Worm (Caenorhabditis elegans) whole organism, L1 larva: ENCODE results near the gene trpa-1.
A peak's percentile ranks its signal among the peaks of the same experiment; 100 is the strongest.

ENCODE experiments used
- C16A3.4 ChIP-seq: fragments of 150-350 bp; optimal IDR thresholded peaks from 2 replicates; lab custom pipeline; 2014; ENCODE audit warnings: missing biosample characterization, missing genetic modification characterization
- Y116A8C.19 ChIP-seq: sonication (generic microtip); optimal IDR thresholded peaks from 2 replicates; lab custom pipeline; 2016; ENCODE audit warnings: missing compliant biosample characterization, missing genetic modification characterization, borderline replicate concordance
- aha-1 ChIP-seq: fragments of 150-350 bp; optimal IDR thresholded peaks from 2 replicates; lab custom pipeline; 2014; ENCODE audit warnings: missing biosample characterization, missing genetic modification characterization
- aly-2 ChIP-seq: fragments of 150-350 bp; optimal IDR thresholded peaks from 2 replicates; lab custom pipeline; 2014; ENCODE audit warnings: missing biosample characterization, missing genetic modification characterization
- blmp-1 ChIP-seq: fragments of 150-350 bp; optimal IDR thresholded peaks from 2 replicates; lab custom pipeline; 2014; ENCODE audit warnings: missing biosample characterization, missing genetic modification characterization
- ceh-88 ChIP-seq: fragments of 200-800 bp; sonication (Bioruptor generic); IDR thresholded peaks from 2 replicates; pipeline ENCODE4 v1.3.6; 2022; ENCODE audit warnings: missing genetic modification characterization, missing compliant biosample characterization
- ceh-90 ChIP-seq: sonication (generic microtip); optimal IDR thresholded peaks from 2 replicates; lab custom pipeline; 2016; ENCODE audit warnings: missing genetic modification characterization, missing compliant biosample characterization
- dpl-1 ChIP-seq, 3 experiments: fragments of 150-350 bp in 2 of 3; sonication (generic microtip) in 1 of 3; optimal IDR thresholded peaks; 2 replicates each; lab custom pipeline; 2014 to 2017; ENCODE audit warnings: missing biosample characterization in 3 of 3, missing genetic modification characterization in 3 of 3, missing genetic modification reagents in 3 of 3
- dsc-1 ChIP-seq: sonication (generic microtip); optimal IDR thresholded peaks from 2 replicates; lab custom pipeline; 2016; ENCODE audit warnings: mild to moderate bottlenecking, missing genetic modification characterization, missing compliant biosample characterization
- efl-1 ChIP-seq, 4 experiments: fragments of 150-350 bp; optimal IDR thresholded peaks in 3 of 4; peaks in 1 of 4; 1 replicate in 1 of 4; 2 replicates in 3 of 4; lab custom pipeline; 2014; ENCODE audit warnings: missing biosample characterization in 2 of 4, missing genetic modification characterization in 2 of 4, missing genetic modification reagents in 2 of 4
- efl-3 ChIP-seq: fragments of 200-800 bp; sonication (Bioruptor generic); optimal IDR thresholded peaks from 2 replicates; lab custom pipeline; 2018; ENCODE audit warnings: mild to moderate bottlenecking, missing genetic modification characterization, missing compliant biosample characterization
- egl-13 ChIP-seq: sonication (generic microtip); optimal IDR thresholded peaks from 2 replicates; lab custom pipeline; 2016; ENCODE audit warnings: missing genotype, missing genetic modification reagents, missing genetic modification characterization, missing compliant biosample characterization
- egl-27 ChIP-seq, 2 experiments: fragments of 150-350 bp in 1 of 2; sonication (generic microtip); optimal IDR thresholded peaks; 3 replicates each; lab custom pipeline; 2017 to 2018; ENCODE audit warnings: missing biosample characterization in 2 of 2, missing genetic modification characterization in 2 of 2, missing genetic modification reagents in 2 of 2
- elt-2 ChIP-seq: sonication (generic microtip); optimal IDR thresholded peaks from 2 replicates; lab custom pipeline; 2016; ENCODE audit warnings: missing genetic modification characterization, mild to moderate bottlenecking, inconsistent platforms, missing compliant biosample characterization, missing genetic modification reagents
- elt-3 ChIP-seq, 6 experiments: fragments of 150-350 bp in 1 of 6; sonication (generic microtip); optimal IDR thresholded peaks; 2 replicates each; lab custom pipeline; 2017 to 2018; ENCODE audit warnings: missing biosample characterization in 6 of 6, missing genetic modification characterization in 6 of 6, inconsistent platforms in 1 of 6
- ets-5 ChIP-seq: fragments of 200-800 bp; sonication (Bioruptor generic); IDR thresholded peaks from 2 replicates; pipeline ENCODE4 v1.3.6; 2022; ENCODE audit warnings: missing genetic modification characterization, missing compliant biosample characterization
- fkh-10 ChIP-seq: sonication (generic microtip); optimal IDR thresholded peaks from 2 replicates; lab custom pipeline; 2017; ENCODE audit warnings: missing biosample characterization, missing genetic modification reagents, missing genetic modification characterization
- fkh-8 ChIP-seq: sonication (generic microtip); optimal IDR thresholded peaks from 2 replicates; lab custom pipeline; 2016; ENCODE audit warnings: mild to moderate bottlenecking, missing genetic modification characterization, missing compliant biosample characterization
- hlh-17 ChIP-seq: fragments of 200-800 bp; sonication (Bioruptor generic); optimal IDR thresholded peaks from 2 replicates; lab custom pipeline; 2018; ENCODE audit warnings: missing genetic modification characterization, mild to moderate bottlenecking, missing compliant biosample characterization, moderate library complexity, borderline replicate concordance
- hpl-2 ChIP-seq: fragments of 150-350 bp; optimal IDR thresholded peaks from 2 replicates; lab custom pipeline; 2014; ENCODE audit warnings: missing biosample characterization, missing genetic modification reagents, missing genetic modification characterization
- irx-1 ChIP-seq: sonication (generic microtip); optimal IDR thresholded peaks from 2 replicates; lab custom pipeline; 2016; ENCODE audit warnings: missing genetic modification characterization, missing compliant biosample characterization
- isw-1 ChIP-seq: fragments of 200-800 bp; sonication (Bioruptor generic); IDR thresholded peaks from 2 replicates; pipeline ENCODE4 v1.3.6; 2022; ENCODE audit warnings: missing genetic modification characterization, missing compliant biosample characterization
- jun-1 ChIP-seq: fragments of 150-350 bp; optimal IDR thresholded peaks from 2 replicates; lab custom pipeline; 2014; ENCODE audit warnings: missing biosample characterization, missing genetic modification reagents, missing genetic modification characterization
- lin-13 ChIP-seq: fragments of 150-350 bp; optimal IDR thresholded peaks from 2 replicates; lab custom pipeline; 2014; ENCODE audit warnings: missing biosample characterization, missing genetic modification reagents, missing genetic modification characterization
- lin-14 ChIP-seq: fragments of 200-800 bp; sonication (Bioruptor generic); optimal IDR thresholded peaks from 2 replicates; lab custom pipeline; 2018; ENCODE audit warnings: mild to moderate bottlenecking, missing genetic modification characterization, moderate library complexity, missing compliant biosample characterization
- lin-35 ChIP-seq, 2 experiments: fragments of 150-350 bp; optimal IDR thresholded peaks; 2 replicates each; lab custom pipeline; 2014; ENCODE audit warnings: missing biosample characterization in 2 of 2, missing genetic modification characterization in 2 of 2, missing genetic modification reagents in 2 of 2
- lin-39 ChIP-seq: fragments of 150-350 bp; optimal IDR thresholded peaks from 2 replicates; lab custom pipeline; 2014; ENCODE audit warnings: missing biosample characterization, missing genetic modification reagents, missing genetic modification characterization
- lir-3 ChIP-seq: sonication (generic microtip); optimal IDR thresholded peaks from 2 replicates; lab custom pipeline; 2016; ENCODE audit warnings: mild to moderate bottlenecking, missing genetic modification characterization, moderate library complexity, missing compliant biosample characterization; ENCODE audit not compliant: poor library complexity
- mdl-1 ChIP-seq, 2 experiments: fragments of 150-350 bp; optimal IDR thresholded peaks; 2 replicates each; lab custom pipeline; 2014 to 2017; ENCODE audit warnings: missing biosample characterization in 2 of 2, missing genetic modification characterization in 2 of 2, inconsistent platforms in 1 of 2
- mef-2 ChIP-seq: fragments of 150-350 bp; optimal IDR thresholded peaks from 2 replicates; lab custom pipeline; 2014; ENCODE audit warnings: missing biosample characterization, missing genetic modification characterization
- nhr-11 ChIP-seq: fragments of 150-350 bp; optimal IDR thresholded peaks from 2 replicates; lab custom pipeline; 2014; ENCODE audit warnings: missing biosample characterization, missing genetic modification characterization
- nhr-12 ChIP-seq: sonication (generic microtip); optimal IDR thresholded peaks from 2 replicates; lab custom pipeline; 2017; ENCODE audit warnings: missing biosample characterization, missing genetic modification characterization
- nhr-19 ChIP-seq: fragments of 200-800 bp; sonication (Bioruptor generic); conservative IDR thresholded peaks from 2 replicates; pipeline ENCODE4 v1.3.6; 2022; ENCODE audit warnings: missing genetic modification characterization, missing compliant biosample characterization
- nhr-20 ChIP-seq: sonication (generic microtip); optimal IDR thresholded peaks from 2 replicates; lab custom pipeline; 2016; ENCODE audit warnings: mild to moderate bottlenecking, missing genetic modification characterization, missing compliant biosample characterization
- nhr-28 ChIP-seq: fragments of 150-350 bp; optimal IDR thresholded peaks from 2 replicates; lab custom pipeline; 2014; ENCODE audit warnings: missing biosample characterization, missing genetic modification characterization
- nhr-76 ChIP-seq: sonication (generic microtip); optimal IDR thresholded peaks from 2 replicates; lab custom pipeline; 2017; ENCODE audit warnings: missing biosample characterization, missing genetic modification characterization
- nhr-77 ChIP-seq: fragments of 150-350 bp; optimal IDR thresholded peaks from 2 replicates; lab custom pipeline; 2014; ENCODE audit warnings: missing biosample characterization, missing genetic modification characterization
- pag-3 ChIP-seq: sonication (generic microtip); optimal IDR thresholded peaks from 2 replicates; lab custom pipeline; 2017; ENCODE audit warnings: missing genetic modification characterization, mild to moderate bottlenecking, missing compliant biosample characterization, antibody characterized with exemption, borderline replicate concordance; ENCODE audit not compliant: insufficient read depth
- pqm-1 ChIP-seq: sonication (generic microtip); optimal IDR thresholded peaks from 3 replicates; lab custom pipeline; 2017; ENCODE audit warnings: missing biosample characterization, missing genetic modification characterization
- skn-1 ChIP-seq: fragments of 150-350 bp; optimal IDR thresholded peaks from 2 replicates; lab custom pipeline; 2014; ENCODE audit warnings: missing biosample characterization, missing genetic modification characterization
- snpc-4 ChIP-seq: fragments of 150-350 bp; optimal IDR thresholded peaks from 2 replicates; lab custom pipeline; 2014; ENCODE audit warnings: missing biosample characterization, missing genetic modification characterization
- sup-37 ChIP-seq: fragments of 200-800 bp; sonication (Bioruptor generic); optimal IDR thresholded peaks from 2 replicates; lab custom pipeline; 2018; ENCODE audit warnings: mild to moderate bottlenecking, missing genetic modification characterization, missing compliant biosample characterization
- swsn-7 ChIP-seq: sonication (generic microtip); optimal IDR thresholded peaks from 2 replicates; lab custom pipeline; 2016; ENCODE audit warnings: missing genetic modification characterization, missing compliant biosample characterization
- tbx-2 ChIP-seq: sonication (generic microtip); optimal IDR thresholded peaks from 2 replicates; lab custom pipeline; 2016; ENCODE audit warnings: missing genetic modification characterization, missing compliant biosample characterization
- unc-30 ChIP-seq: sonication (generic microtip); optimal IDR thresholded peaks from 2 replicates; lab custom pipeline; 2017; ENCODE audit warnings: missing biosample characterization, missing genetic modification characterization
- unc-62 ChIP-seq: fragments of 150-350 bp; optimal IDR thresholded peaks from 2 replicates; lab custom pipeline; 2014; ENCODE audit warnings: missing biosample characterization, missing genetic modification reagents, missing genetic modification characterization
- vab-15 ChIP-seq: sonication (generic microtip); optimal IDR thresholded peaks from 2 replicates; lab custom pipeline; 2017; ENCODE audit warnings: missing genotype, mild to moderate bottlenecking, missing genetic modification characterization, missing compliant biosample characterization
- xbp-1 ChIP-seq: sonication (generic microtip); optimal IDR thresholded peaks from 2 replicates; lab custom pipeline; 2016; ENCODE audit warnings: missing genetic modification characterization, missing compliant biosample characterization
- zip-4 ChIP-seq: fragments of 200-800 bp; sonication (Bioruptor generic); optimal IDR thresholded peaks from 2 replicates; lab custom pipeline; 2018; ENCODE audit warnings: mild to moderate bottlenecking, missing genetic modification characterization, moderate library complexity, missing compliant biosample characterization
- ztf-11 ChIP-seq, 2 experiments: sonication (generic microtip); optimal IDR thresholded peaks; 2 replicates each; lab custom pipeline; 2016 to 2017; ENCODE audit warnings: missing genetic modification characterization in 2 of 2, missing biosample characterization in 1 of 2, missing compliant biosample characterization in 1 of 2
- ztf-4 ChIP-seq: fragments of 150-350 bp; optimal IDR thresholded peaks from 2 replicates; lab custom pipeline; 2014; ENCODE audit warnings: missing biosample characterization, missing genetic modification characterization

trpa-1 gene

DNA sequence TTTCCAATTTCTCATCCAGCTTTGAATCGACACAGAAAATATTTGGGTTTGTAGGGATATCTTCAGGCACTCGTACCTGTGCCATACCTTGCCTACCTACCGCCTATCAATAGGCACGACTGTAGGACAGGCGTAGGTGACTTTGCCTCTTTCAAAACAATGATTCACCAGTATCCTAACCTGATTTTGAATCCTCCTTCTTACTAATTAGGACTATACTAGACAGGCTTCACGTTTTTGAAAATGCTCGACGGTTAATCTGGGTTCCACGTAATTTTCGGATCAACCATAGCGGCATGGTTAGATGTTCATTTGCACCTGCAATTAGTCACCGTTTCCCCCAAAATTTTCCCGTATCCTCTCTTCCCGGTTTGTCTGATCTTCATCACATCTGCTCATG is 4.1 kb downstream of the trpa-1 start:
- TF ChIP-seq nhr-20 (no peak), pqm-1 (tag; lab: Kevin White, UChicago) (no peak)

DNA sequence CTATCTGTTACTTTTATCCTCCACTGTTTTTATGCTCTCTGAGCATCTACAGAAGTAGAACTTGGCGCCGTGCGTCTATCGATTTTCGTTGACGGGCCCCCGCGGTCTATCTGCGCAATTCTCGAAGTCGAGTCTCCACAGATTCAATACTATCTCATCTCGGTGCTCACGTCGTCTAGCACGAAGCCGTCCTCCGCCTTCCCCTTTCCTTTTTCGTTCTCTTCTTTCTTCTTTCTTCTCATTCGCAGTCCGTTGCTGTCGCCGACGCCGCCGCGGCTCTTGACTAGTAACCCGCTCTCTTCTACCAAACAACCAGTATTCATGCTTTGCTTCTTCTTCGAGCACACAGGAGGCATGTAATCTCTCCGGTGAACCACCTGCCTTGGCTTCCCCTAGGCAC is 6.8 kb downstream of the trpa-1 start:
- TF ChIP-seq ceh-90 (tag; lab: Kevin White, UChicago) = no peak
- TF ChIP-seq blmp-1 (tag; lab: Kevin White, UChicago) = no peak
- TF ChIP-seq nhr-76 (tag; lab: Kevin White, UChicago) = no peak
- TF ChIP-seq fkh-8 (tag; lab: Kevin White, UChicago) = peak; percentile 89
- no peak for TF ChIP-seq pag-3 (tag; lab: Kevin White, UChicago)
- TF ChIP-seq irx-1 (tag; lab: Kevin White, UChicago) = no peak
- no peak for TF ChIP-seq lir-3 (tag; lab: Kevin White, UChicago)
- no peak for TF ChIP-seq pqm-1 (tag; lab: Kevin White, UChicago)
- TF ChIP-seq egl-27 (tag; optimal IDR thresholded peaks at IDR 0.05; lab: Kevin White, UChicago) = no peak
- TF ChIP-seq tbx-2 (tag; lab: Kevin White, UChicago) = peak; percentile 39
- no peak for TF ChIP-seq lin-39 (tag; lab: Kevin White, UChicago)
- peak; percentile 28 for TF ChIP-seq isw-1 (GFP tag; lab: Robert Waterston, UW)
- no peak for TF ChIP-seq elt-2
- TF ChIP-seq jun-1 (tag; lab: Kevin White, UChicago) = no peak
- no peak for TF ChIP-seq mef-2 (tag; lab: Kevin White, UChicago)
- TF ChIP-seq efl-3 (GFP tag; lab: Kevin White, UChicago) = no peak
- TF ChIP-seq ztf-4 (tag; lab: Kevin White, UChicago) = no peak
- no peak for TF ChIP-seq sup-37
- TF ChIP-seq hpl-2 (GFP tag; lab: Kevin White, UChicago) = no peak
- peak; percentile 44 for TF ChIP-seq dsc-1
- TF ChIP-seq unc-30 = no peak
- TF ChIP-seq nhr-28 (tag; lab: Kevin White, UChicago) = no peak
- TF ChIP-seq elt-3 (tag; optimal IDR thresholded peaks at IDR 0.05; lab: Kevin White, UChicago) = no peak
- no peak for TF ChIP-seq nhr-77
- TF ChIP-seq aha-1 = no peak
- TF ChIP-seq ets-5 (GFP tag; lab: Robert Waterston, UW) = no peak
- no peak for TF ChIP-seq C16A3.4 (tag; lab: Kevin White, UChicago)
- peak; percentile 38 for TF ChIP-seq fkh-10
- no peak for TF ChIP-seq lin-13 (GFP tag; lab: Kevin White, UChicago)
- TF ChIP-seq lin-14 (GFP tag; lab: Kevin White, UChicago) = peak; percentile 82
- no peak for TF ChIP-seq skn-1
- TF ChIP-seq nhr-11 = no peak
- TF ChIP-seq unc-62 = no peak
- peak; percentile 3 for TF ChIP-seq xbp-1 (tag; lab: Kevin White, UChicago)
- peak in 1 of 2 experiments; percentile 17 for TF ChIP-seq lin-35 (GFP tag; optimal IDR thresholded peaks at IDR 0.05; lab: Kevin White, UChicago)
- no peak for TF ChIP-seq nhr-12 (tag; lab: Kevin White, UChicago)
- TF ChIP-seq hlh-17 (GFP tag; lab: Kevin White, UChicago) = no peak
- peak; percentile 41 for TF ChIP-seq swsn-7
- no peak for TF ChIP-seq egl-13 (tag; lab: Kevin White, UChicago)
- no peak; the same call in 1 of the 2 replicates for TF ChIP-seq ceh-88 (GFP tag; lab: Robert Waterston, UW)
- TF ChIP-seq ztf-11 (tag; optimal IDR thresholded peaks at IDR 0.05; lab: Kevin White, UChicago) = peak in 1 of 2 experiments; percentile 42
- TF ChIP-seq aly-2 (tag; lab: Kevin White, UChicago) = no peak
- TF ChIP-seq mdl-1 (tag; optimal IDR thresholded peaks at IDR 0.05; lab: Kevin White, UChicago) = no peak
- TF ChIP-seq efl-1 (optimal IDR thresholded peaks at IDR 0.05; lab: Kevin White, UChicago) = peak; percentile 7 to 26
- TF ChIP-seq efl-1 (GFP tag; optimal IDR thresholded peaks at IDR 0.05 in 1 of 2; lab: Kevin White, UChicago) = no peak
- peak in 1 of 3 experiments; percentile 20 for TF ChIP-seq dpl-1 (GFP tag; optimal IDR thresholded peaks at IDR 0.05; lab: Kevin White, UChicago)
- no peak for TF ChIP-seq zip-4
- TF ChIP-seq snpc-4 (tag; lab: Kevin White, UChicago) = no peak
- no peak for TF ChIP-seq vab-15
- TF ChIP-seq nhr-19 (GFP tag; lab: Robert Waterston, UW) = no peak; the same call in 1 of the 2 replicates
- TF ChIP-seq Y116A8C.19 (tag; lab: Kevin White, UChicago) = no peak
